Worm (Caenorhabditis elegans) whole organism, early embryonic: Measurements from ENCODE around the gene srw-83.

ENCODE experiments used
- ama-1 ChIP-seq: fragments of 150-350 bp; optimal IDR thresholded peaks from 2 replicates; lab custom pipeline; 2014
- flt-1 ChIP-seq: fragments of 200-800 bp; sonication (Bioruptor generic); IDR thresholded peaks from 2 replicates; pipeline ENCODE4 v1.3.6; 2022; ENCODE audit warnings: missing genetic modification characterization, missing compliant biosample characterization
- hmbx-1 ChIP-seq: sonication (generic microtip); optimal IDR thresholded peaks from 2 replicates; lab custom pipeline; 2016; ENCODE audit warnings: mild to moderate bottlenecking, missing genetic modification characterization, missing compliant biosample characterization
- hmg-4 ChIP-seq: fragments of 200-800 bp; sonication (Bioruptor generic); optimal IDR thresholded peaks from 2 replicates; lab custom pipeline; 2018; ENCODE audit warnings: mild to moderate bottlenecking, missing genetic modification characterization, missing compliant biosample characterization
- pes-1 ChIP-seq: fragments of 200-800 bp; sonication (Bioruptor generic); IDR thresholded peaks from 2 replicates; pipeline ENCODE4 v1.3.6; 2022; ENCODE audit warnings: missing genetic modification reagents, missing genetic modification characterization, missing compliant biosample characterization
- scrt-1 ChIP-seq: fragments of 200-800 bp; sonication (Bioruptor generic); IDR thresholded peaks from 2 replicates; pipeline ENCODE4 v1.3.6; 2022; ENCODE audit warnings: missing genetic modification characterization, missing compliant biosample characterization
- sea-1 ChIP-seq: fragments of 200-800 bp; sonication (Bioruptor generic); conservative IDR thresholded peaks from 2 replicates; pipeline ENCODE4 v1.3.6; 2022; ENCODE audit warnings: missing genetic modification characterization, missing compliant biosample characterization
- tbx-11 ChIP-seq: fragments of 200-800 bp; sonication (Bioruptor generic); IDR thresholded peaks from 2 replicates; pipeline ENCODE4 v1.3.6; 2022; ENCODE audit warnings: missing genetic modification characterization, missing compliant biosample characterization
- tbx-37 ChIP-seq: fragments of 200-800 bp; sonication (Bioruptor generic); conservative IDR thresholded peaks from 2 replicates; pipeline ENCODE4 v1.3.6; 2022; ENCODE audit warnings: missing genetic modification reagents, missing genetic modification characterization, missing compliant biosample characterization
- tra-4 ChIP-seq: sonication (generic microtip); optimal IDR thresholded peaks from 2 replicates; lab custom pipeline; 2017; ENCODE audit warnings: missing genetic modification characterization, missing compliant biosample characterization

DNA sequence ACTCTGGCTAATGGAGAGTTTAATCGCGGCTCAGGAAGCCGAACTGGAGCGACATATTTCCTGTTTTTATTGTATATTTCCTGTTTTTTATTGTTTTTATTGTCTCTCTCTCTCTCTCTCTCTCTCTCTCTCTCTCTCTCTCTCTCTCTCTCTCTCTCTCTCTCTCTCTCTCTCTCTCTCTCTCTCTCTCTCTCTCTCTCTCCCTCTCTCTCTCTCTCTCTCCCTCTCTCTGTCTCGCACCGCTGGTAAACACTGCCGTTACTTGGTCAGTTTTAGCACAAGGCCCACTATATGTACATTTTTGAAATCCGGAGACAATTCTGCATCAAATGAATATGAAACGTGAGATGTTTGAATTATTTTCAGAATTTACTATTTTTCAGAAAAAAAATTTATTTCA lies 4.4 kb downstream of the srw-83 start:
- TF ChIP-seq ama-1 (lab: Kevin White, UChicago) (no peak), hmbx-1 (tag; lab: Kevin White, UChicago) (no peak), tra-4 (no peak), sea-1 (GFP tag; lab: Robert Waterston, UW) (no peak), pes-1 (GFP tag; lab: Robert Waterston, UW) (no peak), flt-1 (GFP tag; lab: Robert Waterston, UW) (no peak), tbx-11 (GFP tag; lab: Robert Waterston, UW) (no peak), tbx-37 (GFP tag; lab: Robert Waterston, UW) (no peak), scrt-1 (GFP tag; lab: Robert Waterston, UW) (no peak), hmg-4 (GFP tag; lab: Kevin White, UChicago) (no peak)
